Fruit fly (Drosophila melanogaster) whole organism, embryonic: Measurements from ENCODE around the gene CG3184.

ENCODE experiments used
- Atf6 ChIP-seq: fragments of 200-800 bp; sonication (Bioruptor generic); IDR thresholded peaks from 2 replicates; pipeline ENCODE4 v1.3.6; 2022; ENCODE audit warnings: missing biosample characterization, missing genetic modification characterization
- CG10147 ChIP-seq: fragments of 200-800 bp; sonication (Bioruptor generic); optimal IDR thresholded peaks from 2 replicates; lab custom pipeline; 2019; ENCODE audit warnings: missing biosample characterization, mild to moderate bottlenecking, missing genetic modification characterization, moderate library complexity
- CG11696 ChIP-seq: fragments of 200-800 bp; sonication (Bioruptor generic); IDR thresholded peaks from 2 replicates; pipeline ENCODE4 v1.3.6; 2022; ENCODE audit warnings: missing biosample characterization, missing genetic modification characterization
- CG13287 ChIP-seq: fragments of 200-800 bp; sonication (Bioruptor generic); IDR thresholded peaks from 2 replicates; pipeline ENCODE4 v1.3.6; 2022; ENCODE audit warnings: missing biosample characterization, missing genetic modification characterization; ENCODE audit not compliant: partially characterized antibody
- CG15601 ChIP-seq: fragments of 200-800 bp; sonication (Bioruptor generic); optimal IDR thresholded peaks from 3 replicates; lab custom pipeline; 2019; ENCODE audit warnings: missing biosample characterization, mild to moderate bottlenecking, missing genetic modification characterization, moderate library complexity
- CG18262 ChIP-seq: fragments of 200-800 bp; optimal IDR thresholded peaks from 3 replicates; lab custom pipeline; 2019; ENCODE audit warnings: missing biosample characterization, mild to moderate bottlenecking, missing genetic modification characterization, moderate library complexity
- CG2199 ChIP-seq: fragments of 200-800 bp; sonication (Bioruptor generic); IDR thresholded peaks from 3 replicates; pipeline ENCODE4 v1.3.6; 2022; ENCODE audit warnings: missing biosample characterization, missing genetic modification characterization
- CG31441 ChIP-seq: fragments of 200-800 bp; sonication (Bioruptor generic); IDR thresholded peaks from 2 replicates; pipeline ENCODE4 v1.3.6; 2022; ENCODE audit warnings: missing biosample characterization, missing genetic modification characterization
- CG3281 ChIP-seq: fragments of 200-800 bp; sonication (Bioruptor generic); optimal IDR thresholded peaks from 3 replicates; lab custom pipeline; 2017; ENCODE audit warnings: missing biosample characterization, mild to moderate bottlenecking, missing genetic modification characterization
- CG4360 ChIP-seq: fragments of 200-800 bp; sonication (Bioruptor generic); IDR thresholded peaks from 2 replicates; pipeline ENCODE4 v1.3.6; 2022; ENCODE audit warnings: missing biosample characterization, missing genetic modification characterization
- CG4707 ChIP-seq: fragments of 200-800 bp; sonication (Bioruptor generic); optimal IDR thresholded peaks from 2 replicates; lab custom pipeline; 2018; ENCODE audit warnings: missing biosample characterization, mild to moderate bottlenecking, missing genetic modification characterization, moderate library complexity
- CG6254 ChIP-seq: fragments of 200-800 bp; sonication (Bioruptor generic); optimal IDR thresholded peaks from 3 replicates; lab custom pipeline; 2017; ENCODE audit warnings: mild to moderate bottlenecking, missing biosample characterization, missing genetic modification reagents, missing genetic modification characterization
- CG6813 ChIP-seq: fragments of 200-800 bp; sonication (Bioruptor generic); optimal IDR thresholded peaks from 2 replicates; lab custom pipeline; 2017; ENCODE audit warnings: missing biosample characterization, missing genetic modification characterization, mild to moderate bottlenecking, moderate library complexity, missing genetic modification reagents
- CG6854 ChIP-seq: fragments of 200-800 bp; sonication (Bioruptor generic); optimal IDR thresholded peaks from 3 replicates; lab custom pipeline; 2017; ENCODE audit warnings: missing biosample characterization, mild to moderate bottlenecking, missing genetic modification characterization
- CG7357 ChIP-seq: fragments of 200-800 bp; sonication (Bioruptor generic); IDR thresholded peaks from 3 replicates; pipeline ENCODE4 v1.3.6; 2022; ENCODE audit warnings: missing biosample characterization, missing genetic modification characterization
- CG7556 ChIP-seq: fragments of 200-800 bp; sonication (Bioruptor generic); optimal IDR thresholded peaks from 2 replicates; lab custom pipeline; 2017; ENCODE audit warnings: missing biosample characterization, mild to moderate bottlenecking, missing genetic modification characterization
- CG9609 ChIP-seq: fragments of 200-800 bp; sonication (Bioruptor generic); optimal IDR thresholded peaks from 3 replicates; lab custom pipeline; 2016; ENCODE audit warnings: missing biosample characterization, missing genetic modification characterization
- CG9817 ChIP-seq: fragments of 200-800 bp; sonication (Bioruptor generic); optimal IDR thresholded peaks from 2 replicates; lab custom pipeline; 2018; ENCODE audit warnings: missing biosample characterization, mild to moderate bottlenecking, missing genetic modification characterization, moderate library complexity
- CoRest ChIP-seq: fragments of 200-800 bp; sonication (Bioruptor generic); optimal IDR thresholded peaks from 3 replicates; lab custom pipeline; 2018; ENCODE audit warnings: missing biosample characterization, mild to moderate bottlenecking, missing genetic modification characterization, moderate library complexity
- Elba2 ChIP-seq: fragments of 200-800 bp; sonication (Bioruptor generic); optimal IDR thresholded peaks from 3 replicates; lab custom pipeline; 2016; ENCODE audit warnings: missing biosample characterization, missing genetic modification characterization
- Gsc ChIP-seq: fragments of 200-800 bp; sonication (Bioruptor generic); IDR thresholded peaks from 2 replicates; pipeline ENCODE4 v1.3.6; 2022; ENCODE audit warnings: missing biosample characterization, missing genetic modification characterization
- HmgD ChIP-seq: fragments of 200-800 bp; sonication (Bioruptor generic); optimal IDR thresholded peaks from 3 replicates; lab custom pipeline; 2016; ENCODE audit warnings: missing biosample characterization, missing genetic modification characterization
- Hr78 ChIP-seq, 2 experiments: fragments of 200-800 bp in 1 of 2; fragments of >200 bp in 1 of 2; sonication (Bioruptor generic) in 1 of 2; optimal IDR thresholded peaks; 2 replicates each; lab custom pipeline; 2017 to 2019; ENCODE audit warnings: missing biosample characterization in 2 of 2, missing genetic modification characterization in 2 of 2, mild to moderate bottlenecking in 1 of 2, moderate library complexity in 1 of 2
- MTF-1 ChIP-seq: fragments of 200-800 bp; sonication (Bioruptor generic); optimal IDR thresholded peaks from 2 replicates; lab custom pipeline; 2018; ENCODE audit warnings: missing biosample characterization, mild to moderate bottlenecking, missing genetic modification characterization, borderline replicate concordance
- Nf-YB ChIP-seq: fragments of 200-800 bp; sonication (Bioruptor generic); optimal IDR thresholded peaks from 3 replicates; lab custom pipeline; 2019; ENCODE audit warnings: missing biosample characterization, mild to moderate bottlenecking, missing genetic modification characterization, moderate library complexity
- Nf-YC ChIP-seq: fragments of 200-800 bp; optimal IDR thresholded peaks from 3 replicates; lab custom pipeline; 2019; ENCODE audit warnings: missing biosample characterization, mild to moderate bottlenecking, missing genetic modification characterization, moderate library complexity
- NfI ChIP-seq: fragments of 200-800 bp; sonication (Bioruptor generic); optimal IDR thresholded peaks from 3 replicates; lab custom pipeline; 2018; ENCODE audit warnings: missing biosample characterization, mild to moderate bottlenecking, missing genetic modification characterization, moderate library complexity
- Pdp1 ChIP-seq, 2 experiments: fragments of 200-800 bp; sonication (Bioruptor generic); optimal IDR thresholded peaks; 3 replicates each; lab custom pipeline; 2016; ENCODE audit warnings: missing biosample characterization in 2 of 2, missing genetic modification characterization in 2 of 2, mild to moderate bottlenecking in 1 of 2, moderate library complexity in 1 of 2
- Scr ChIP-seq: fragments of 200-800 bp; sonication (Bioruptor generic); IDR thresholded peaks from 2 replicates; pipeline ENCODE4 v1.3.6; 2022; ENCODE audit warnings: missing biosample characterization, missing genetic modification characterization; ENCODE audit not compliant: partially characterized antibody
- Ssrp ChIP-seq: fragments of 200-800 bp; sonication (Bioruptor generic); optimal IDR thresholded peaks from 2 replicates; lab custom pipeline; 2018; ENCODE audit warnings: missing biosample characterization, mild to moderate bottlenecking, missing genetic modification characterization, moderate library complexity
- YL-1 ChIP-seq: fragments of 200-800 bp; sonication (Bioruptor generic); optimal IDR thresholded peaks from 3 replicates; lab custom pipeline; 2017; ENCODE audit warnings: missing biosample characterization, mild to moderate bottlenecking, missing genetic modification characterization
- bigmax ChIP-seq: fragments of 200-800 bp; sonication (Bioruptor generic); optimal IDR thresholded peaks from 2 replicates; lab custom pipeline; 2018; ENCODE audit warnings: missing biosample characterization, mild to moderate bottlenecking, missing genetic modification characterization
- ci ChIP-seq: fragments of 200-800 bp; sonication (Bioruptor generic); IDR thresholded peaks from 3 replicates; pipeline ENCODE4 v1.3.6; 2022; ENCODE audit warnings: missing biosample characterization, missing genetic modification characterization
- dysf ChIP-seq: fragments of 200-800 bp; sonication (Bioruptor generic); IDR thresholded peaks from 3 replicates; pipeline ENCODE4 v1.3.6; 2022; ENCODE audit warnings: missing biosample characterization, missing genetic modification characterization
- fd64A ChIP-seq: fragments of 200-800 bp; sonication (Bioruptor generic); optimal IDR thresholded peaks from 3 replicates; lab custom pipeline; 2018; ENCODE audit warnings: missing biosample characterization, mild to moderate bottlenecking, missing genetic modification characterization
- fru ChIP-seq: fragments of >200 bp; optimal IDR thresholded peaks from 2 replicates; lab custom pipeline; 2017
- gem ChIP-seq: fragments of 200-800 bp; sonication (Bioruptor generic); optimal IDR thresholded peaks from 2 replicates; lab custom pipeline; 2019; ENCODE audit warnings: missing biosample characterization, mild to moderate bottlenecking, missing genetic modification characterization, moderate library complexity
- her ChIP-seq: fragments of 200-800 bp; sonication (Bioruptor generic); optimal IDR thresholded peaks from 2 replicates; lab custom pipeline; 2016; ENCODE audit warnings: missing biosample characterization, missing genetic modification characterization
- odd ChIP-seq: fragments of 200-800 bp; sonication (Bioruptor generic); optimal IDR thresholded peaks from 2 replicates; lab custom pipeline; 2017; ENCODE audit warnings: missing biosample characterization, mild to moderate bottlenecking, missing genetic modification characterization
- ro ChIP-seq: fragments of 200-800 bp; sonication (Bioruptor generic); IDR thresholded peaks from 2 replicates; pipeline ENCODE4 v1.3.6; 2022; ENCODE audit warnings: missing biosample characterization, missing genetic modification characterization
- sens ChIP-seq: fragments of 200-800 bp; sonication (Bioruptor generic); peaks from one replicate; lab custom pipeline; 2016; ENCODE audit warnings: missing biosample characterization, missing genetic modification characterization
- ssp ChIP-seq: fragments of 200-800 bp; sonication (Bioruptor generic); IDR thresholded peaks from 2 replicates; pipeline ENCODE4 v1.3.6; 2022; ENCODE audit warnings: missing biosample characterization, missing genetic modification characterization
- stc ChIP-seq: fragments of 200-800 bp; sonication (Bioruptor generic); IDR thresholded peaks from 2 replicates; pipeline ENCODE4 v1.3.6; 2022; ENCODE audit warnings: missing biosample characterization, missing genetic modification characterization
- sug ChIP-seq: fragments of 200-800 bp; optimal IDR thresholded peaks from 2 replicates; lab custom pipeline; 2019; ENCODE audit warnings: missing biosample characterization, mild to moderate bottlenecking, missing genetic modification characterization, moderate library complexity
- twi ChIP-seq: fragments of 200-800 bp; optimal IDR thresholded peaks from 2 replicates; lab custom pipeline; 2019; ENCODE audit warnings: missing biosample characterization, mild to moderate bottlenecking, missing genetic modification characterization, moderate library complexity
- unpg ChIP-seq: fragments of 200-800 bp; sonication (Bioruptor generic); optimal IDR thresholded peaks from 3 replicates; lab custom pipeline; 2018; ENCODE audit warnings: missing biosample characterization, mild to moderate bottlenecking, missing genetic modification characterization, moderate library complexity
- wdn ChIP-seq: fragments of 200-800 bp; sonication (Bioruptor generic); IDR thresholded peaks from 2 replicates; pipeline ENCODE4 v1.3.6; 2022; ENCODE audit warnings: missing biosample characterization, missing genetic modification characterization
- wor ChIP-seq: fragments of 200-800 bp; sonication (Bioruptor generic); IDR thresholded peaks from 2 replicates; pipeline ENCODE4 v1.3.6; 2022; ENCODE audit warnings: missing biosample characterization, missing genetic modification characterization

The CG3184 gene

dm6 chrX:6656626-6657558 lies 31.7 kb downstream of the CG3184 start (continued):
- TF ChIP-seq ssp, result no peak
- no peak for TF ChIP-seq MTF-1
- TF ChIP-seq Nf-YC, result peak; percentile 59
- TF ChIP-seq CG15601 (tag; lab: Kevin White, UChicago), result peak; percentile 43
- TF ChIP-seq ro (GFP tag; lab: Robert Waterston, UW), result no peak
- peak; percentile 33 for TF ChIP-seq Nf-YB (GFP tag; lab: Kevin White, UChicago)
- TF ChIP-seq CG4360 (GFP tag; lab: Robert Waterston, UW), result peak; percentile 79
- TF ChIP-seq wdn (GFP tag; lab: Robert Waterston, UW), result no peak
- TF ChIP-seq CG6854 (GFP tag; lab: Kevin White, UChicago), result peak; percentile 54
- TF ChIP-seq CG13287 (GFP tag; lab: Robert Waterston, UW), result peak; percentile 48
- TF ChIP-seq bigmax (GFP tag; lab: Kevin White, UChicago), result no peak
- peak; percentile 25 for TF ChIP-seq CG6254 (GFP tag; lab: Kevin White, UChicago)
- TF ChIP-seq CG10147 (GFP tag; lab: Kevin White, UChicago), result peak; percentile 72
- no peak for TF ChIP-seq fd64A
- peak; percentile 31 for TF ChIP-seq NfI (GFP tag; lab: Kevin White, UChicago)
- no peak for TF ChIP-seq Hr78 (GFP tag; optimal IDR thresholded peaks at IDR 0.05; lab: Kevin White, UChicago)
- TF ChIP-seq CG7357 (GFP tag; lab: Robert Waterston, UW), result no peak
- TF ChIP-seq YL-1 (GFP tag; lab: Kevin White, UChicago), result no peak
- TF ChIP-seq stc (GFP tag; lab: Robert Waterston, UW), result 0 out of 2 replicates have a peak, but pooled peaks have one; percentile 10
- peak; percentile 54 for TF ChIP-seq CG3281 (GFP tag; lab: Kevin White, UChicago)
- peak; percentile 37 for TF ChIP-seq CG9817 (tag; lab: Kevin White, UChicago)
- TF ChIP-seq dysf (GFP tag; lab: Robert Waterston, UW), result peak; percentile 53; the same call in 1 of the 3 replicates
- TF ChIP-seq Scr, result peak; percentile 15; the same call in 1 of the 2 replicates
- peak; percentile 66 for TF ChIP-seq gem (tag; lab: Kevin White, UChicago)
- no peak for TF ChIP-seq ci (GFP tag; lab: Robert Waterston, UW)
- no peak for TF ChIP-seq wor (GFP tag; lab: Robert Waterston, UW)
- TF ChIP-seq HmgD (GFP tag; lab: Kevin White, UChicago), result no peak
- peak; percentile 61 for TF ChIP-seq sug
- no peak for TF ChIP-seq fru (lab: Kevin White, UChicago)
- peak; percentile 61 for TF ChIP-seq CG18262
- TF ChIP-seq CG31441 (GFP tag; lab: Robert Waterston, UW), result peak; percentile 57; the same call in 1 of the 2 replicates
- TF ChIP-seq CG2199, result no peak
- TF ChIP-seq Ssrp, result peak; percentile 31
- peak; percentile 36 for TF ChIP-seq odd (GFP tag; lab: Kevin White, UChicago)
- peak; percentile 64 for TF ChIP-seq CG7556 (GFP tag; lab: Kevin White, UChicago)
- peak; percentile 31 for TF ChIP-seq sens (GFP tag; lab: Kevin White, UChicago)
- TF ChIP-seq CG11696 (GFP tag; lab: Robert Waterston, UW), result no peak
- TF ChIP-seq CG9609, result no peak
- no peak for TF ChIP-seq CG4707 (GFP tag; lab: Kevin White, UChicago)
- no peak for TF ChIP-seq Gsc (GFP tag; lab: Robert Waterston, UW)
- TF ChIP-seq her (GFP tag; lab: Kevin White, UChicago), result no peak
- peak; percentile 24 for TF ChIP-seq twi (tag; lab: Kevin White, UChicago)
- TF ChIP-seq Elba2 (GFP tag; lab: Kevin White, UChicago), result no peak
- peak; percentile 51; the same call in 1 of the 2 replicates for TF ChIP-seq Atf6 (GFP tag; lab: Robert Waterston, UW)
- TF ChIP-seq CoRest (tag; lab: Kevin White, UChicago), result peak; percentile 51
- TF ChIP-seq CG6813 (GFP tag; lab: Kevin White, UChicago), result no peak
- peak; percentile 56 for TF ChIP-seq unpg (GFP tag; lab: Kevin White, UChicago)
- TF ChIP-seq Pdp1 (GFP tag; optimal IDR thresholded peaks at IDR 0.05; lab: Kevin White, UChicago), result peak in 1 of 2 experiments; percentile 82
